Fruit fly (Drosophila melanogaster): Measurements from ENCODE around the gene aay.

The aay gene

DNA sequence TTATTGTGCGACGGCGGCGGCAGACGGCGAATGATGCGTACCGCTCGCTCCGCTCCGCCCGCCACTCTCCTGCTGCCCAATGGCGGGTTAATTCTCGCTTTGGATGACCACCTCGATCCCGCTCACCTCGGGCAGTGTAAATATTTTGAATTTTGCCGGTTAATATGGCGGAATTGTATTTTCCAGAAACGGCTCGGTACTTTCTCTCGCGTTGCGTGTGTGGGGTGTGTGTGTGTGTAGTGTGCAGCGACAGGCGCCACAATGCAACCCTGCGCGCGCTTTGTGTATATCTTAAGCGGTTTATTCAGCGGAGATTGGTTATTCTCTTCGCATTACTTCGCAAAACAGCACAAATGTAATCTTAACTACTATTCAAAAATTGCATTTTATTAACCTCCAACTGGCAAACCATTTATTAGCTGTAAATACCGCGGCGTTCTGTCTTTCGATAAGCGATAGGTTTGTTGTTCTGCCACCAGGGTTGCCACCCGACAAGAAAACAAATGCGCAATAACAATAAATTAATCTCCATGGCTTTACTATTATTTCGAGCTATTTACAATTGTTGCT, 32.9 kb downstream of the aay start, which contains the start of the genes phol and CG3552 (continued):
- TF ChIP-seq Ets97D (GFP tag; optimal IDR thresholded peaks at IDR 0.05) (peak; percentile 41), CG8924 (tag; optimal IDR thresholded peaks at IDR 0.05) (peak; percentile 51), CG10979 (tag; optimal IDR thresholded peaks at IDR 0.05) (peak; percentile 7), CG18599 (GFP tag; optimal IDR thresholded peaks at IDR 0.05) (no peak), Blimp-1 (GFP tag; optimal IDR thresholded peaks at IDR 0.05) (no peak), D (optimal IDR thresholded peaks at IDR 0.05) (no peak), D (GFP tag; optimal IDR thresholded peaks at IDR 0.05) (no peak), CG33213 (GFP tag; optimal IDR thresholded peaks at IDR 0.05) (no peak), Ets65A (GFP tag) (no peak), CG7928 (GFP tag; optimal IDR thresholded peaks at IDR 0.05) (peak; percentile 41), CG17186 (GFP tag; optimal IDR thresholded peaks at IDR 0.05) (peak; percentile 97), CG14860 (GFP tag; IDR thresholded peaks at IDR 0.05; ENCODE audit: partially characterized antibody) (peak; percentile 52; the same call in 2 of the 3 replicates), TFAM (GFP tag; optimal IDR thresholded peaks at IDR 0.05) (no peak), tap (tag; optimal IDR thresholded peaks at IDR 0.05) (no peak), BEAF-32 (GFP tag; optimal IDR thresholded peaks at IDR 0.05) (peak; percentile 57), Sry-β (GFP tag; optimal IDR thresholded peaks at IDR 0.05) (peak; percentile 42), ac (GFP tag; optimal IDR thresholded peaks at IDR 0.05) (no peak), ewg (GFP tag; optimal IDR thresholded peaks at IDR 0.05) (peak; percentile 66), tin (GFP tag; optimal IDR thresholded peaks at IDR 0.05) (no peak), gro (GFP tag; optimal IDR thresholded peaks at IDR 0.05) (no peak), crol (GFP tag; IDR thresholded peaks at IDR 0.05) (peak; percentile 25; the same call in 1 of the 2 replicates), E2f2 (GFP tag; IDR thresholded peaks at IDR 0.05) (peak; percentile 66), YL-1 (GFP tag; optimal IDR thresholded peaks at IDR 0.05) (peak; percentile 79), nom (GFP tag; optimal IDR thresholded peaks at IDR 0.05) (no peak), CG7556 (GFP tag; optimal IDR thresholded peaks at IDR 0.05) (no peak), H2.0 (GFP tag; IDR thresholded peaks at IDR 0.05) (no peak), CG10267 (tag; optimal IDR thresholded peaks at IDR 0.05) (peak; percentile 48), Dref (GFP tag; IDR thresholded peaks at IDR 0.05) (peak; percentile 64), CG34422 (GFP tag; IDR thresholded peaks at IDR 0.05) (peak; percentile 81), CG12155 (GFP tag; optimal IDR thresholded peaks at IDR 0.05) (no peak), bcd (GFP tag; optimal IDR thresholded peaks at IDR 0.05) (peak; percentile 24), CG6254 (GFP tag; optimal IDR thresholded peaks at IDR 0.05) (no peak), Dip2 (GFP tag; IDR thresholded peaks at IDR 0.05) (no peak), CG2116 (GFP tag; optimal IDR thresholded peaks at IDR 0.05) (peak; percentile 98), CG42726 (GFP tag; IDR thresholded peaks at IDR 0.05; ENCODE audit: partially characterized antibody) (no peak), fu2 (GFP tag; optimal IDR thresholded peaks at IDR 0.05) (peak; percentile 18), gem (tag; optimal IDR thresholded peaks at IDR 0.05) (peak; percentile 33), CG6654 (GFP tag; optimal IDR thresholded peaks at IDR 0.05) (no peak), wor (GFP tag; IDR thresholded peaks at IDR 0.05) (no peak), H15 (GFP tag; IDR thresholded peaks at IDR 0.05) (no peak), CG10274 (GFP tag; optimal IDR thresholded peaks at IDR 0.05) (no peak), CG11085 (GFP tag; IDR thresholded peaks at IDR 0.05) (no peak), kni (GFP tag; optimal IDR thresholded peaks at IDR 0.05) (no peak), CG12744 (GFP tag; optimal IDR thresholded peaks at IDR 0.05) (no peak), CG9797 (GFP tag; optimal IDR thresholded peaks at IDR 0.05) (peak; percentile 44), CG18262 (tag; optimal IDR thresholded peaks at IDR 0.05) (peak; percentile 13), ato (GFP tag; IDR thresholded peaks at IDR 0.05; ENCODE audit: partially characterized antibody) (peak; percentile 16; the same call in 1 of the 2 replicates), dpn (GFP tag; optimal IDR thresholded peaks at IDR 0.05) (peak in 1 of 2 experiments; percentile 8), PHDP (tag; optimal IDR thresholded peaks at IDR 0.05) (peak; percentile 7), CG18619 (GFP tag; optimal IDR thresholded peaks at IDR 0.05) (no peak)

Data from whole organism, embryonic.